Fruit fly (Drosophila melanogaster): ENCODE results near the gene tal-2A.

tal-2A gene

DNA sequence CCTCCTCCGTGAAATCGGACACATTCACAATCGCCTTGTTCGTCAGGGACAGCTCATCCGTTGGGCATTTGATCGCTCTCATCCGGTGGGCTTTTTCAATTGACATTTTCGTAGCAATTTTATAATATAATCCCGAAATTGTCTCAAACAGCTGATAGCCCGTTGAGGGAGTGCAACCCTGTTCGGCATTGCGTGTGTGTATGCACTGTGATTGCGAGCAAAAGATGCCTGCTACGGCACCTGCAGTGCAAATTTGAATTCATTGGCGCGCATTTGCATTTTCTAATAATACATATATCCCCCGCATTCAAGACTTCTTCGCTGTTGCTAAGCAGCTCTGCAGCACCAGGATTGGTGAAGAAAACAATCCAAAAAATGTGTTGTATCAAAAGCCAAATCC lies 24.9 kb downstream of the tal-2A start, which contains the start of gene Nsf2 (continued):
- no peak for TF ChIP-seq pum (GFP tag; optimal IDR thresholded peaks at IDR 0.05)
- TF ChIP-seq CG6175 (GFP tag; IDR thresholded peaks at IDR 0.05): no peak
- no peak for TF ChIP-seq grn (GFP tag; optimal IDR thresholded peaks at IDR 0.05)
- TF ChIP-seq CG9609 (GFP tag; optimal IDR thresholded peaks at IDR 0.05): no peak
- no peak for TF ChIP-seq crc (GFP tag; optimal IDR thresholded peaks at IDR 0.05)
- TF ChIP-seq CG4282 (GFP tag; optimal IDR thresholded peaks at IDR 0.05): no peak
- no peak for TF ChIP-seq jumu (GFP tag; optimal IDR thresholded peaks at IDR 0.05)
- peak; percentile 9 for TF ChIP-seq zfh2 (GFP tag; optimal IDR thresholded peaks at IDR 0.05)
- TF ChIP-seq fd102C (GFP tag; optimal IDR thresholded peaks at IDR 0.05): no peak
- no peak for TF ChIP-seq Vsx1 (GFP tag; optimal IDR thresholded peaks at IDR 0.05)
- TF ChIP-seq CG2875 (GFP tag; optimal IDR thresholded peaks at IDR 0.05): no peak
- TF ChIP-seq CG12659 (GFP tag; optimal IDR thresholded peaks at IDR 0.05): peak; percentile 49
- TF ChIP-seq disco-r (GFP tag; optimal IDR thresholded peaks at IDR 0.05): no peak
- no peak for TF ChIP-seq CG18599 (GFP tag; optimal IDR thresholded peaks at IDR 0.05)
- peak; percentile 50; the same call in 1 of the 2 replicates for TF ChIP-seq seq (GFP tag; IDR thresholded peaks at IDR 0.05)
- peak; percentile 70 for TF ChIP-seq cg (GFP tag; optimal IDR thresholded peaks at IDR 0.05)
- 0 out of 3 replicates have a peak, but pooled peaks have one; percentile 26 for TF ChIP-seq Doc3 (GFP tag; IDR thresholded peaks at IDR 0.05; ENCODE audit: partially characterized antibody)
- peak; percentile 62 for TF ChIP-seq chm (GFP tag; IDR thresholded peaks at IDR 0.05)
- TF ChIP-seq CG15073 (GFP tag; optimal IDR thresholded peaks at IDR 0.05): no peak
- peak; percentile 18 for TF ChIP-seq Nf-YC (tag; optimal IDR thresholded peaks at IDR 0.05)
- TF ChIP-seq phol (tag; optimal IDR thresholded peaks at IDR 0.05): peak; percentile 59
- no peak for TF ChIP-seq CG11723 (GFP tag; optimal IDR thresholded peaks at IDR 0.05)
- TF ChIP-seq CG3847 (GFP tag; IDR thresholded peaks at IDR 0.05): no peak
- TF ChIP-seq gfzf (GFP tag; optimal IDR thresholded peaks at IDR 0.05): peak; percentile 58
- peak; percentile 80 for TF ChIP-seq CG3281 (GFP tag; optimal IDR thresholded peaks at IDR 0.05)
- no peak for TF ChIP-seq dati (GFP tag; IDR thresholded peaks at IDR 0.05)
- peak; percentile 72 for TF ChIP-seq HmgZ (tag; optimal IDR thresholded peaks at IDR 0.05)
- TF ChIP-seq Fer3 (tag; optimal IDR thresholded peaks at IDR 0.05): no peak
- TF ChIP-seq fu2 (GFP tag; optimal IDR thresholded peaks at IDR 0.05): no peak
- TF ChIP-seq scrt (GFP tag; optimal IDR thresholded peaks at IDR 0.05): no peak
- TF ChIP-seq CG8924 (tag; optimal IDR thresholded peaks at IDR 0.05): peak; percentile 5
- peak; percentile 90 for TF ChIP-seq Blimp-1 (GFP tag; optimal IDR thresholded peaks at IDR 0.05)
- no peak for TF ChIP-seq emc (GFP tag; optimal IDR thresholded peaks at IDR 0.05)
- peak; percentile 79 for TF ChIP-seq stwl (tag; optimal IDR thresholded peaks at IDR 0.05)
- no peak for TF ChIP-seq CG11696 (GFP tag; IDR thresholded peaks at IDR 0.05)
- peak; percentile 16 for TF ChIP-seq da (GFP tag; optimal IDR thresholded peaks at IDR 0.05)
- peak; percentile 35 for TF ChIP-seq CG17829 (tag; optimal IDR thresholded peaks at IDR 0.05)
- peak in 1 of 3 experiments; percentile 30 for TF ChIP-seq Stat92E (GFP tag; optimal IDR thresholded peaks at IDR 0.05)
- TF ChIP-seq sob (GFP tag; IDR thresholded peaks at IDR 0.05): peak; percentile 45; the same call in 1 of the 2 replicates
- no peak for TF ChIP-seq pfk (GFP tag; optimal IDR thresholded peaks at IDR 0.05)
- peak; percentile 99 for TF ChIP-seq CG18011 (GFP tag; optimal IDR thresholded peaks at IDR 0.05)
- no peak for TF ChIP-seq Ravus (GFP tag; IDR thresholded peaks at IDR 0.05)
- TF ChIP-seq hth (optimal IDR thresholded peaks at IDR 0.05): no peak
- TF ChIP-seq Sry-β (GFP tag; optimal IDR thresholded peaks at IDR 0.05): peak; percentile 60
- TF ChIP-seq CG7928 (GFP tag; optimal IDR thresholded peaks at IDR 0.05): peak; percentile 91
- TF ChIP-seq CG13424 (tag; optimal IDR thresholded peaks at IDR 0.05): peak; percentile 12
- peak; percentile 27 for TF ChIP-seq Lhr (GFP tag; optimal IDR thresholded peaks at IDR 0.05)
- peak; percentile 27 for TF ChIP-seq CoRest (tag; optimal IDR thresholded peaks at IDR 0.05)
- TF ChIP-seq insv (GFP tag; optimal IDR thresholded peaks at IDR 0.05): peak in 1 of 2 experiments; percentile 20
- TF ChIP-seq CG13296 (GFP tag; optimal IDR thresholded peaks at IDR 0.05): no peak

Measured in whole organism, embryonic.